Fruit fly (Drosophila melanogaster): ENCODE measurements around the gene RpL14.
A peak's percentile ranks its signal among the peaks of the same experiment; 100 is the strongest.

RpL14 gene

dm6 chr3L:8600752-8601433, at the start of gene RpL14, which contains the start of gene Nelf-E:
Gene RpL14 (plus strand): TSS chr3L:8601006.
Gene Nelf-E (minus strand): TSS chr3L:8600879.
- TF ChIP-seq EcR (GFP tag; optimal IDR thresholded peaks at IDR 0.05) (no peak), CG34367 (tag; optimal IDR thresholded peaks at IDR 0.05) (peak; percentile 90), CG15710 (tag; optimal IDR thresholded peaks at IDR 0.05) (peak; percentile 82), D1 (tag; optimal IDR thresholded peaks at IDR 0.05) (no peak), gl (tag; optimal IDR thresholded peaks at IDR 0.05) (peak; percentile 79), fd96Ca (GFP tag; IDR thresholded peaks at IDR 0.05) (peak; percentile 89), CG13204 (GFP tag; optimal IDR thresholded peaks at IDR 0.05) (no peak), CG9948 (tag; optimal IDR thresholded peaks at IDR 0.05) (peak; percentile 50), CG12605 (GFP tag; IDR thresholded peaks at IDR 0.05) (peak; percentile 47; the same call in 1 of the 2 replicates), Pif1B (GFP tag; optimal IDR thresholded peaks at IDR 0.05) (no peak), CG10348 (GFP tag; IDR thresholded peaks at IDR 0.05) (no peak), CG14655 (GFP tag; optimal IDR thresholded peaks at IDR 0.05) (no peak), Ets98B (GFP tag; IDR thresholded peaks at IDR 0.05) (peak; percentile 84), Snoo (tag; optimal IDR thresholded peaks at IDR 0.05) (no peak), CG8159 (tag; optimal IDR thresholded peaks at IDR 0.05) (peak; percentile 66), rn (GFP tag; IDR thresholded peaks at IDR 0.05) (peak; percentile 82), CG32121 (GFP tag; IDR thresholded peaks at IDR 0.05) (peak; percentile 83), CG4496 (GFP tag; IDR thresholded peaks at IDR 0.05) (peak; percentile 94)

dm6 chr3L:8553125-8553524, 47.7 kb upstream of the RpL14 start:
- TF ChIP-seq CG32121 (GFP tag; IDR thresholded peaks at IDR 0.05) (peak; percentile 47; the same call in 1 of the 2 replicates), D1 (tag; optimal IDR thresholded peaks at IDR 0.05) (no peak)

DNA sequence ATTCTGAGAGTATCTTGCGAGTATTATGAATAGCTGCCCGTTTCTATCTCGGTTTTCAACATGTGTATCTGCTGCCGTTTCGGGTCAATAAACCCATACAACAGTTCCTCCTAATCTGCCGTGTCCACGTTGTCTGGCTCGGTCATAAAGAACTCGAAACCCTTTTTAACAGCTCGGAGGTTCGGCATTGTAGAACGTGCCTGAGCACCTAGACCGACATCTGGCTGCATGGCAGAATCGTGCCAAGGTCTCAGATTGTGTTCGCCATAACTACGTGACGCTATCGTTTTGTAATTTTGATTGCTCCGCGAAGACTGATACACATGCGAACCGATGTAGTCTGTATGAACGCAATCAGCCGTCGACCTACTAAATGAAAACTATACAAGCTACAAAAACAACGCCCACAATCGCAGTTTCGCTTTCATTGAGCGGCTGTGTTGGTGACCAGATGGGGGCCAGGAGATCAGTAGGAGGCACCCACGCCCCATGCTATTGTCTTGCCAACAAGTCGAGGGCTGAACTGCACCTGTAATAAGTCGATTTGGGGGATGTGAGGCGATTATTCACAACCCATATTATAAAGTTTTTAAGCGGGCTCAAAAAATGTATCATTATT, 46.7 kb upstream of the RpL14 start:
- TF ChIP-seq EcR (GFP tag; optimal IDR thresholded peaks at IDR 0.05) (peak; percentile 83), CG4496 (GFP tag; IDR thresholded peaks at IDR 0.05) (0 out of 3 replicates have a peak, but pooled peaks have one; percentile 48), CG17806 (tag; optimal IDR thresholded peaks at IDR 0.05) (no peak)

dm6 chr3L:8557018-8557417, 43.8 kb upstream of the RpL14 start:
- TF ChIP-seq Snoo (tag; optimal IDR thresholded peaks at IDR 0.05) (no peak), CG34367 (tag; optimal IDR thresholded peaks at IDR 0.05) (no peak), EcR (GFP tag; optimal IDR thresholded peaks at IDR 0.05) (no peak), rn (GFP tag; IDR thresholded peaks at IDR 0.05) (no peak), CG12605 (GFP tag; IDR thresholded peaks at IDR 0.05) (no peak), fd96Ca (GFP tag; IDR thresholded peaks at IDR 0.05) (no peak), CG15710 (tag; optimal IDR thresholded peaks at IDR 0.05) (no peak), CG17806 (tag; optimal IDR thresholded peaks at IDR 0.05) (no peak), Pif1A (GFP tag; optimal IDR thresholded peaks at IDR 0.05) (no peak), Ets98B (GFP tag; IDR thresholded peaks at IDR 0.05) (no peak), CG4496 (GFP tag; IDR thresholded peaks at IDR 0.05) (no peak), CG10348 (GFP tag; IDR thresholded peaks at IDR 0.05) (no peak), gl (tag; optimal IDR thresholded peaks at IDR 0.05) (no peak), D1 (tag; optimal IDR thresholded peaks at IDR 0.05) (no peak)

dm6 chr3L:8559754-8560328, 41.0 kb upstream of the RpL14 start:
- TF ChIP-seq D1 (tag; optimal IDR thresholded peaks at IDR 0.05): no peak
- TF ChIP-seq Pif1A (GFP tag; optimal IDR thresholded peaks at IDR 0.05): no peak
- TF ChIP-seq CG15710 (tag; optimal IDR thresholded peaks at IDR 0.05): no peak
- TF ChIP-seq CG13204 (GFP tag; optimal IDR thresholded peaks at IDR 0.05): no peak
- no peak for TF ChIP-seq CG17806 (tag; optimal IDR thresholded peaks at IDR 0.05)
- TF ChIP-seq Ets98B (GFP tag; IDR thresholded peaks at IDR 0.05): no peak
- no peak for TF ChIP-seq CG9948 (tag; optimal IDR thresholded peaks at IDR 0.05)
- TF ChIP-seq CG8301 (tag; optimal IDR thresholded peaks at IDR 0.05): no peak
- no peak for TF ChIP-seq CG4496 (GFP tag; IDR thresholded peaks at IDR 0.05)
- TF ChIP-seq fd96Ca (GFP tag; IDR thresholded peaks at IDR 0.05): no peak
- TF ChIP-seq CG32121 (GFP tag; IDR thresholded peaks at IDR 0.05): no peak
- no peak for TF ChIP-seq CG14655 (GFP tag; optimal IDR thresholded peaks at IDR 0.05)
- no peak for TF ChIP-seq CG34367 (tag; optimal IDR thresholded peaks at IDR 0.05)
- TF ChIP-seq gl (tag; optimal IDR thresholded peaks at IDR 0.05): no peak
- no peak for TF ChIP-seq EcR (GFP tag; optimal IDR thresholded peaks at IDR 0.05)
- no peak for TF ChIP-seq CG10348 (GFP tag; IDR thresholded peaks at IDR 0.05)
- no peak for TF ChIP-seq rn (GFP tag; IDR thresholded peaks at IDR 0.05)
- TF ChIP-seq Pif1B (GFP tag; optimal IDR thresholded peaks at IDR 0.05): no peak
- TF ChIP-seq CG8159 (tag; optimal IDR thresholded peaks at IDR 0.05): no peak

DNA sequence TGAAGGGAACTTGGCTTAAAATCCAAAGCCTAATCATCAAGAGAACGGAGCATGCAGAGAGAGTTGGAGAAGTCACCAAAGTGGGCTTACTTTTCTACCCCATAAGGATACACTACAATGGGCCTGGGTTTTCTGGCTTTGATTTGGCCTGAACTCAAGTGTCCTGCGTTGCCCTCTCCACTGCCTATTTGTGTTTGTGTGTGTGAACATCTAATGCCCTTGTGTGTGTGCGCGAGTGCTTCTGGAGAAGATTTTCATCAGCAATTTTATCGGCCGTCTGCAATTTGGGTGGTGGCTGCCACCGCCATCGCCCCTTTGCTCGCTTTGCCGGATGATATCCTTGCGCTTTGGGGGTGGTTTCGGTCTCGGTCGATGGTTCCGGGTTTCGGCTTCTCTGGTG, 40.2 kb upstream of the RpL14 start:
- TF ChIP-seq CG14655 (GFP tag; optimal IDR thresholded peaks at IDR 0.05) (no peak), rn (GFP tag; IDR thresholded peaks at IDR 0.05) (no peak), Pif1B (GFP tag; optimal IDR thresholded peaks at IDR 0.05) (no peak), CG4496 (GFP tag; IDR thresholded peaks at IDR 0.05) (no peak), Ets98B (GFP tag; IDR thresholded peaks at IDR 0.05) (no peak), CG34367 (tag; optimal IDR thresholded peaks at IDR 0.05) (no peak), D1 (tag; optimal IDR thresholded peaks at IDR 0.05) (no peak), CG10348 (GFP tag; IDR thresholded peaks at IDR 0.05) (no peak), CG13204 (GFP tag; optimal IDR thresholded peaks at IDR 0.05) (no peak), fd96Ca (GFP tag; IDR thresholded peaks at IDR 0.05) (no peak), gl (tag; optimal IDR thresholded peaks at IDR 0.05) (no peak), Pif1A (GFP tag; optimal IDR thresholded peaks at IDR 0.05) (no peak), Snoo (tag; optimal IDR thresholded peaks at IDR 0.05) (no peak), CG8301 (tag; optimal IDR thresholded peaks at IDR 0.05) (no peak), CG12605 (GFP tag; IDR thresholded peaks at IDR 0.05) (no peak), EcR (GFP tag; optimal IDR thresholded peaks at IDR 0.05) (no peak), CG17806 (tag; optimal IDR thresholded peaks at IDR 0.05) (no peak), CG15710 (tag; optimal IDR thresholded peaks at IDR 0.05) (no peak)
